Worm (Caenorhabditis elegans) whole organism, L2 larva: ENCODE results near the gene Y50D4A.4.

ENCODE experiments used
- mbf-1 ChIP-seq: sonication (generic microtip); optimal IDR thresholded peaks from 2 replicates; lab custom pipeline; 2017; ENCODE audit warnings: missing biosample characterization, missing genetic modification characterization
- nhr-12 ChIP-seq: fragments of 150-350 bp; optimal IDR thresholded peaks from 2 replicates; lab custom pipeline; 2014; ENCODE audit warnings: missing biosample characterization, missing genetic modification characterization
- nhr-23 ChIP-seq: fragments of 150-350 bp; optimal IDR thresholded peaks from 2 replicates; lab custom pipeline; 2014; ENCODE audit warnings: missing biosample characterization, missing genetic modification reagents, missing genetic modification characterization
- peb-1 ChIP-seq: fragments of 150-350 bp; optimal IDR thresholded peaks from 2 replicates; lab custom pipeline; 2014; ENCODE audit warnings: missing biosample characterization, missing genetic modification characterization

DNA sequence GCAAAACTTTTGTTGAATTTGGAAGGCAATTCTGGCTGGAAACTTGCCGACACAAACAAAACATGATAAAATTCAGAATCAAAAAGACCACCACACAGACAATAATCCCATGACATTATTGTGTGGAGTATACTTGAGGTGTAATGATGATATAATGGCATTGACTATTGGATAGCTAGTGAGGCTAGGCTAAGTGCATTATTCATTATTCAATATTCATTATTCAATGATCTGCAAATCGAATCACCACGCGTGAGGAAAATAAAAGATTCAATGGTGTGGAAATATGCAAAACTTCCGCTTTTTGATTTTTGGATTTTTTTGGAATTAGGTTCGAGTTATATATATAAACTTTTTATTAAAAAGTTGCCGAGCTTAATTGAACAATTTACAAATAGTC, 27.6 kb upstream of the Y50D4A.4 start:
- TF ChIP-seq nhr-12 (tag; lab: Kevin White, UChicago): no peak
- no peak for TF ChIP-seq nhr-23 (tag; lab: Kevin White, UChicago)
- TF ChIP-seq peb-1 (tag; lab: Kevin White, UChicago): no peak
- TF ChIP-seq mbf-1: no peak
